Worm (Caenorhabditis elegans) whole organism, L1 larva: ENCODE results near the gene F17C8.6.

Experiments used
- dpl-1 ChIP-seq, 3 experiments: fragments of 150-350 bp in 2 of 3; sonication (generic microtip) in 1 of 3; optimal IDR thresholded peaks; 2 replicates each; lab custom pipeline; 2014 to 2017; ENCODE audit warnings: missing biosample characterization in 3 of 3, missing genetic modification characterization in 3 of 3, missing genetic modification reagents in 3 of 3
- elt-3 ChIP-seq, 6 experiments: fragments of 150-350 bp in 1 of 6; sonication (generic microtip); optimal IDR thresholded peaks; 2 replicates each; lab custom pipeline; 2017 to 2018; ENCODE audit warnings: missing biosample characterization in 6 of 6, missing genetic modification characterization in 6 of 6, inconsistent platforms in 1 of 6
- lin-15B ChIP-seq: fragments of 150-350 bp; sonication (generic microtip); optimal IDR thresholded peaks from 3 replicates; lab custom pipeline; 2014; ENCODE audit warnings: missing biosample characterization, missing genetic modification characterization
- nhr-76 ChIP-seq: sonication (generic microtip); optimal IDR thresholded peaks from 2 replicates; lab custom pipeline; 2017; ENCODE audit warnings: missing biosample characterization, missing genetic modification characterization

- no peak for TF ChIP-seq elt-3 (tag; optimal IDR thresholded peaks at IDR 0.05; lab: Kevin White, UChicago)
- no peak for TF ChIP-seq lin-15B (tag; lab: Kevin White, UChicago)
- TF ChIP-seq dpl-1 (GFP tag; optimal IDR thresholded peaks at IDR 0.05; lab: Kevin White, UChicago), result no peak
- TF ChIP-seq nhr-76 (tag; lab: Kevin White, UChicago), result no peak
These were observed 48.0 kb downstream of the F17C8.6 start, which contains the start of gene dnj-18 for ce11 chrIII:4697819-4698218.
